Fruit fly (Drosophila melanogaster): ENCODE data around the gene AIF.

dm6 chr2L:2133009-2133408, 18.5 kb upstream of the AIF start:
- TF ChIP-seq ss (GFP tag; optimal IDR thresholded peaks at IDR 0.05) (no peak), Sox102F (GFP tag; optimal IDR thresholded peaks at IDR 0.05) (no peak), Ets21C (GFP tag; optimal IDR thresholded peaks at IDR 0.05) (no peak)
